Fruit fly (Drosophila melanogaster): ENCODE measurements around the gene CG43231.

DNA sequence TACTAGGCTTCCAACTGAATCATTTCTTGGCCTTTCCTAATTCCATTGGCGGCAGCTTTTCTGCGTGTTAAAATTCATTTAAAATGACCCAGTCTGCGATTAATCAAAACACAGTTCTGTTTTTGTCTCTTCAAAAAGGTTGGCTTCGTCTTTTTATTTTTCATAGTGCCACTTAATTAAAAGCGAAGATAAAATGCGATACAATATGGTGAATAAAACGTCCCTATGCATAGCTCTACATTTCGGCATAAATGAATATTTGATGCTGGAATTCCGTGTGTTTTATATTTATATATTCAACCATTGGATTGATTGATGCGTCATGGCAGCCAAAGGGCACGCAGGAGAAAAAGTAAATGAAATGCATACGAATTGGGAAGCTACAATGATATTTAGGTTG, 37.0 kb downstream of the CG43231 start:
- TF ChIP-seq ttk (optimal IDR thresholded peaks at IDR 0.05): no peak
- no peak for TF ChIP-seq psq (optimal IDR thresholded peaks at IDR 0.05)
- no peak for TF ChIP-seq Myc (optimal IDR thresholded peaks at IDR 0.05)
- no peak for TF ChIP-seq insv (optimal IDR thresholded peaks at IDR 0.05)
- no peak for TF ChIP-seq h (optimal IDR thresholded peaks at IDR 0.05)
- TF ChIP-seq Sin3A (optimal IDR thresholded peaks at IDR 0.05): no peak
